Worm (Caenorhabditis elegans) whole organism, L4/young adult: ENCODE measurements around the gene Y53G8AM.8.

Experiments used
- W03F9.2 ChIP-seq: fragments of 150-350 bp; optimal IDR thresholded peaks from 2 replicates; lab custom pipeline; 2014; ENCODE audit warnings: missing biosample characterization, missing genetic modification characterization
- him-1 ChIP-seq: sonication (generic microtip); optimal IDR thresholded peaks from 2 replicates; lab custom pipeline; 2016; ENCODE audit warnings: missing genotype, missing genetic modification reagents, missing genetic modification characterization, missing compliant biosample characterization

DNA sequence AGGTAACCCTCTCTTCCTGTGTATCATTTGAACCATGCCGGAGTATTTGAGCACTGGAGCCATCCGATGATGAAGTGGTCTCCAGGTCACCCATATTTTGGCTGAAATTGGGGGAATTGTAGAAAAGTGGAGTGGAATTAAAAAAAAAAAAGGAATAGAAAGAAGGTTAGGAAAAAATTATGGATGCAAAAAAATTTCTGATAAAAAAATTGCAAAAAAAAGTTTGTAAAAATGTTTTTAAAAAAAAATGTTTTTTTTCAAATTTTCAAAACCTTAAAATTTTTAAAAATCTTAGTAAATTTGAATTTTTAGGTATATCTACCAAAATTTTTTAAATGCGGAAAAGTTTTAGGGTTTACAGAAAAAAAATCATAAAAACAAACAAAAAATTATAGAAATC, 59.5 kb downstream of the Y53G8AM.8 start, which contains the start of gene frm-8:
- no peak for TF ChIP-seq him-1 (tag; lab: Kevin White, UChicago)
- no peak for TF ChIP-seq W03F9.2
